Fruit fly (Drosophila melanogaster) whole organism, embryonic: ENCODE data around the gene pHCl-2.

Experiments
- Aef1 ChIP-seq: fragments of 200-800 bp; sonication (Bioruptor generic); IDR thresholded peaks from 3 replicates; pipeline ENCODE4 v1.3.6; 2022; ENCODE audit warnings: missing biosample characterization, missing genetic modification characterization
- B-H1 ChIP-seq: fragments of 200-800 bp; sonication (Bioruptor generic); IDR thresholded peaks from 3 replicates; pipeline ENCODE4 v1.3.6; 2022; ENCODE audit warnings: missing biosample characterization, missing genetic modification characterization
- BEAF-32 ChIP-seq: fragments of 200-800 bp; sonication (Bioruptor generic); optimal IDR thresholded peaks from 3 replicates; lab custom pipeline; 2017; ENCODE audit warnings: missing biosample characterization, missing genetic modification characterization, mild to moderate bottlenecking, moderate library complexity, missing genetic modification reagents
- CG10565 ChIP-seq: fragments of 200-800 bp; sonication (Bioruptor generic); optimal IDR thresholded peaks from 3 replicates; lab custom pipeline; 2016; ENCODE audit warnings: missing biosample characterization, mild to moderate bottlenecking, missing genetic modification characterization
- CG11398 ChIP-seq: fragments of 200-800 bp; sonication (Bioruptor generic); optimal IDR thresholded peaks from 2 replicates; lab custom pipeline; 2016; ENCODE audit warnings: missing biosample characterization, missing genetic modification characterization
- CG11695 ChIP-seq: fragments of 200-800 bp; sonication (Bioruptor generic); IDR thresholded peaks from 3 replicates; pipeline ENCODE4 v1.3.6; 2022; ENCODE audit warnings: missing biosample characterization, missing genetic modification characterization
- CG13287 ChIP-seq: fragments of 200-800 bp; sonication (Bioruptor generic); IDR thresholded peaks from 2 replicates; pipeline ENCODE4 v1.3.6; 2022; ENCODE audit warnings: missing biosample characterization, missing genetic modification characterization; ENCODE audit not compliant: partially characterized antibody
- CG13296 ChIP-seq: fragments of 200-800 bp; sonication (Bioruptor generic); optimal IDR thresholded peaks from 3 replicates; lab custom pipeline; 2018; ENCODE audit warnings: missing biosample characterization, mild to moderate bottlenecking, missing genetic modification characterization
- CG13894 ChIP-seq: fragments of 200-800 bp; sonication (Bioruptor generic); optimal IDR thresholded peaks from 3 replicates; lab custom pipeline; 2018; ENCODE audit warnings: missing biosample characterization, mild to moderate bottlenecking, missing genetic modification characterization, moderate library complexity
- CG14710 ChIP-seq: fragments of 200-800 bp; sonication (Bioruptor generic); optimal IDR thresholded peaks from 3 replicates; lab custom pipeline; 2019; ENCODE audit warnings: missing biosample characterization, mild to moderate bottlenecking, missing genetic modification characterization, moderate library complexity
- CG1602 ChIP-seq: fragments of 200-800 bp; sonication (Bioruptor generic); optimal IDR thresholded peaks from 3 replicates; lab custom pipeline; 2016; ENCODE audit warnings: missing biosample characterization, missing genetic modification characterization
- CG18599 ChIP-seq: fragments of 200-800 bp; sonication (Bioruptor generic); optimal IDR thresholded peaks from 3 replicates; lab custom pipeline; 2017; ENCODE audit warnings: missing biosample characterization, missing genetic modification characterization, mild to moderate bottlenecking, moderate library complexity, missing genetic modification reagents
- CG2875 ChIP-seq: fragments of 200-800 bp; sonication (Bioruptor generic); optimal IDR thresholded peaks from 2 replicates; lab custom pipeline; 2017; ENCODE audit warnings: missing biosample characterization, mild to moderate bottlenecking, missing genetic modification characterization, missing genetic modification reagents
- CG3065 ChIP-seq: fragments of 200-800 bp; sonication (Bioruptor generic); optimal IDR thresholded peaks from 2 replicates; lab custom pipeline; 2016; ENCODE audit warnings: missing biosample characterization, missing genetic modification characterization
- CG32532 ChIP-seq: fragments of 200-800 bp; sonication (Bioruptor generic); IDR thresholded peaks from 2 replicates; pipeline ENCODE4 v1.3.6; 2022; ENCODE audit warnings: missing biosample characterization, missing genetic modification characterization
- CG4360 ChIP-seq: fragments of 200-800 bp; sonication (Bioruptor generic); IDR thresholded peaks from 2 replicates; pipeline ENCODE4 v1.3.6; 2022; ENCODE audit warnings: missing biosample characterization, missing genetic modification characterization
- CG43689 ChIP-seq: fragments of 200-800 bp; sonication (Bioruptor generic); IDR thresholded peaks from 2 replicates; pipeline ENCODE4 v1.3.6; 2022; ENCODE audit warnings: missing biosample characterization, missing genetic modification characterization
- CG4424 ChIP-seq: fragments of 200-800 bp; sonication (Bioruptor generic); optimal IDR thresholded peaks from 3 replicates; lab custom pipeline; 2016; ENCODE audit warnings: missing biosample characterization, missing genetic modification characterization
- CG6175 ChIP-seq: fragments of 200-800 bp; sonication (Bioruptor generic); IDR thresholded peaks from 3 replicates; pipeline ENCODE4 v1.3.6; 2022; ENCODE audit warnings: missing biosample characterization, missing genetic modification characterization
- CG6854 ChIP-seq: fragments of 200-800 bp; sonication (Bioruptor generic); optimal IDR thresholded peaks from 3 replicates; lab custom pipeline; 2017; ENCODE audit warnings: missing biosample characterization, mild to moderate bottlenecking, missing genetic modification characterization
- CG8765 ChIP-seq: fragments of 200-800 bp; sonication (Bioruptor generic); IDR thresholded peaks from 2 replicates; pipeline ENCODE4 v1.3.6; 2022; ENCODE audit warnings: missing biosample characterization, missing genetic modification characterization
- CkIIα-i1 ChIP-seq: fragments of 200-800 bp; sonication (Bioruptor generic); IDR thresholded peaks from 2 replicates; pipeline ENCODE4 v1.3.6; 2022; ENCODE audit warnings: missing biosample characterization, missing genetic modification characterization
- D19A ChIP-seq: fragments of 200-800 bp; optimal IDR thresholded peaks from 3 replicates; lab custom pipeline; 2019; ENCODE audit warnings: missing biosample characterization, mild to moderate bottlenecking, missing genetic modification characterization, moderate library complexity
- Deaf1 ChIP-seq: fragments of 200-800 bp; optimal IDR thresholded peaks from 3 replicates; lab custom pipeline; 2019; ENCODE audit warnings: missing biosample characterization, mild to moderate bottlenecking, missing genetic modification characterization, moderate library complexity
- Dll ChIP-seq: fragments of 200-800 bp; sonication (Bioruptor generic); IDR thresholded peaks from 4 replicates; pipeline ENCODE4 v1.3.6; 2022; ENCODE audit warnings: missing biosample characterization, missing genetic modification characterization; ENCODE audit not compliant: partially characterized antibody
- HLHmδ ChIP-seq: fragments of 200-800 bp; sonication (Bioruptor generic); optimal IDR thresholded peaks from 2 replicates; lab custom pipeline; 2018; ENCODE audit warnings: missing biosample characterization, mild to moderate bottlenecking, missing genetic modification characterization, moderate library complexity
- MTF-1 ChIP-seq: fragments of 200-800 bp; sonication (Bioruptor generic); optimal IDR thresholded peaks from 2 replicates; lab custom pipeline; 2018; ENCODE audit warnings: missing biosample characterization, mild to moderate bottlenecking, missing genetic modification characterization, borderline replicate concordance
- Med ChIP-seq: fragments of 200-800 bp; sonication (Bioruptor generic); peaks from one replicate; lab custom pipeline; 2016; ENCODE audit warnings: missing biosample characterization, missing genetic modification characterization, mild to moderate bottlenecking, inconsistent platforms, moderate library complexity
- Nf-YB ChIP-seq: fragments of 200-800 bp; sonication (Bioruptor generic); optimal IDR thresholded peaks from 3 replicates; lab custom pipeline; 2019; ENCODE audit warnings: missing biosample characterization, mild to moderate bottlenecking, missing genetic modification characterization, moderate library complexity
- Opbp ChIP-seq: fragments of 200-800 bp; sonication (Bioruptor generic); IDR thresholded peaks from 3 replicates; pipeline ENCODE4 v1.3.6; 2022; ENCODE audit warnings: missing biosample characterization, missing genetic modification characterization; ENCODE audit not compliant: partially characterized antibody
- Ptx1 ChIP-seq: fragments of 200-800 bp; sonication (Bioruptor generic); IDR thresholded peaks from 2 replicates; pipeline ENCODE4 v1.3.6; 2022; ENCODE audit warnings: missing biosample characterization, missing genetic modification characterization
- Ravus ChIP-seq: fragments of 200-800 bp; sonication (Bioruptor generic); IDR thresholded peaks from 2 replicates; pipeline ENCODE4 v1.3.6; 2022; ENCODE audit warnings: missing biosample characterization, missing genetic modification characterization
- Trl ChIP-seq, 3 experiments: fragments of >200 bp in 2 of 3; fragments of 200-800 bp in 1 of 3; sonication (Bioruptor generic) in 1 of 3; optimal IDR thresholded peaks; 2 replicates in 1 of 3; 3 replicates in 2 of 3; lab custom pipeline; 2016 to 2017; ENCODE audit warnings: missing biosample characterization in 1 of 3, missing genetic modification characterization in 1 of 3
- bsh ChIP-seq, 2 experiments: fragments of 200-800 bp; sonication (Bioruptor generic); optimal IDR thresholded peaks; 2 replicates each; lab custom pipeline; 2017 to 2018; ENCODE audit warnings: mild to moderate bottlenecking in 2 of 2, missing biosample characterization in 2 of 2, missing genetic modification characterization in 2 of 2, moderate library complexity in 1 of 2
- cas ChIP-seq: fragments of 200-800 bp; sonication (Bioruptor generic); IDR thresholded peaks from 2 replicates; pipeline ENCODE4 v1.3.6; 2022; ENCODE audit warnings: missing biosample characterization, missing genetic modification characterization
- croc ChIP-seq: fragments of 200-800 bp; sonication (Bioruptor generic); conservative IDR thresholded peaks from 3 replicates; pipeline ENCODE4 v1.3.6; 2022; ENCODE audit warnings: missing biosample characterization, missing genetic modification characterization
- cwo ChIP-seq: fragments of 200-800 bp; sonication (Bioruptor generic); optimal IDR thresholded peaks from 3 replicates; lab custom pipeline; 2017; ENCODE audit warnings: missing biosample characterization, missing genetic modification characterization, mild to moderate bottlenecking, moderate library complexity, missing genetic modification reagents
- dimm ChIP-seq: fragments of 200-800 bp; sonication (Bioruptor generic); IDR thresholded peaks from 2 replicates; pipeline ENCODE4 v1.3.6; 2022; ENCODE audit warnings: missing biosample characterization, missing genetic modification characterization
- disco-r ChIP-seq: fragments of 200-800 bp; sonication (Bioruptor generic); optimal IDR thresholded peaks from 2 replicates; lab custom pipeline; 2016; ENCODE audit warnings: missing biosample characterization, missing genetic modification characterization
- eyg ChIP-seq: fragments of 200-800 bp; sonication (Bioruptor generic); optimal IDR thresholded peaks from 3 replicates; lab custom pipeline; 2016; ENCODE audit warnings: missing biosample characterization, missing genetic modification characterization
- fd102C ChIP-seq: fragments of 200-800 bp; sonication (Bioruptor generic); optimal IDR thresholded peaks from 2 replicates; lab custom pipeline; 2018; ENCODE audit warnings: missing biosample characterization, mild to moderate bottlenecking, missing genetic modification characterization, moderate library complexity
- fru ChIP-seq: fragments of >200 bp; optimal IDR thresholded peaks from 2 replicates; lab custom pipeline; 2017
- hbn ChIP-seq: fragments of 200-800 bp; sonication (Bioruptor generic); IDR thresholded peaks from 2 replicates; pipeline ENCODE4 v1.3.6; 2022; ENCODE audit warnings: missing biosample characterization, missing genetic modification characterization; ENCODE audit not compliant: partially characterized antibody
- kni ChIP-seq: fragments of 200-800 bp; sonication (Bioruptor generic); optimal IDR thresholded peaks from 3 replicates; lab custom pipeline; 2017; ENCODE audit warnings: mild to moderate bottlenecking, missing biosample characterization, missing genetic modification reagents, missing genetic modification characterization
- mam ChIP-seq: fragments of 200-800 bp; sonication (Bioruptor generic); optimal IDR thresholded peaks from 3 replicates; lab custom pipeline; 2016; ENCODE audit warnings: missing biosample characterization, missing genetic modification characterization
- mld ChIP-seq: fragments of 200-800 bp; sonication (Bioruptor generic); IDR thresholded peaks from 3 replicates; pipeline ENCODE4 v1.3.6; 2022; ENCODE audit warnings: missing biosample characterization, missing genetic modification characterization; ENCODE audit not compliant: partially characterized antibody
- tup ChIP-seq: fragments of 200-800 bp; sonication (Bioruptor generic); optimal IDR thresholded peaks from 2 replicates; lab custom pipeline; 2016; ENCODE audit warnings: missing biosample characterization, mild to moderate bottlenecking, missing genetic modification characterization, moderate library complexity

pHCl-2 gene

DNA sequence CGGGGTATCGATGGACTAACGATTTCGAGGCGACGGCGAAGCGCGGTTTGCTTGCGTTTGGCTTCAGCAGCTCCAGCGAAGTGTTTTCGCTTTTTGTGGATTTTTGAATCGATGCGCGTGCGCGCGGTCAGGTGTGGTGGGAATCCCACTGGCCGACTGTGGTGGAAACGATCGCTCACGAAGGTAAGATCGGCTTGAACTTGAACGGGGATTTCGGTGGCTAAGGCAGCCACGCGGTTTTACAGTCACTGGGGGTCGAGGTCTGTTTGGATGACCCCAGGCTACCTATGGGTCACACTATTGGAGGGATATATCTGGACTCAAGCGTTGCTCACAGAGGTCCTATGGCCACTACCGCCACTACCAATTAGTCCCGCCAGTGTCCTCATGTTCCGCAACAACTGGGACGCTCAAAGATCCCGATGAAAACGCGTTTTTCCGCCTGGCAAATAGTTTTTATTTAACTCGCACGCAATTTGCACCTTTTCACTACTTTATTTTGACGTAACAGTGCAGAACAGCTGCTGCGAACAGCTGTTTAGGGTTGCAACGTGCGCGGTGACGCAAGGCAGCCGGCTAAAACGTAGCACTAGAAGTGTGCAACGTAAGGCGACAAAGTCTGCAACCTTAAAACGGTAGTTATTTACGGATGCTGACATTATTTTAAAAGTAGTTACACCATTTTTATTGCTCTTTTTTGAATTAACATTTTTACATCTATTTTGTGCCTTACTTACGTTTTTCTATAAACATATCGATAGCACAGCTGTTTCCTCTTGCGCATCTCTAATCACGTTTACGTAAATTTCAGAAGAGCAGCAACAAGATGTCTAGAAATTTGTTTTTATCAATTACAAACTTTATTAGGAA lies 52.9 kb downstream of the pHCl-2 start, which contains the start of the genes qless and mRpL32 (continued):
- TF ChIP-seq Trl (optimal IDR thresholded peaks at IDR 0.05; lab: Kevin White, UChicago) (no peak), Trl (GFP tag; optimal IDR thresholded peaks at IDR 0.05; lab: Kevin White, UChicago) (peak; percentile 77), Aef1 (GFP tag; lab: Robert Waterston, UW) (peak; percentile 65), CkIIα-i1 (no peak), CG11398 (GFP tag; lab: Kevin White, UChicago) (no peak), CG43689 (peak; percentile 13; the same call in 1 of the 2 replicates), cas (GFP tag; lab: Robert Waterston, UW) (peak; percentile 52; the same call in 1 of the 2 replicates), CG4424 (GFP tag; lab: Kevin White, UChicago) (peak; percentile 76), MTF-1 (GFP tag; lab: Kevin White, UChicago) (no peak), HLHmδ (GFP tag; lab: Kevin White, UChicago) (peak; percentile 2), fd102C (GFP tag; lab: Kevin White, UChicago) (no peak), B-H1 (GFP tag; lab: Robert Waterston, UW) (peak; percentile 80), CG8765 (GFP tag; lab: Robert Waterston, UW) (peak; percentile 69), mam (GFP tag; lab: Kevin White, UChicago) (peak; percentile 78), CG13894 (tag; lab: Kevin White, UChicago) (no peak), CG11695 (peak; percentile 78; the same call in 2 of the 3 replicates), Deaf1 (tag; lab: Kevin White, UChicago) (peak; percentile 94), Nf-YB (GFP tag; lab: Kevin White, UChicago) (no peak), CG18599 (peak; percentile 55), tup (no peak), mld (GFP tag; lab: Robert Waterston, UW) (no peak), CG13287 (GFP tag; lab: Robert Waterston, UW) (peak; percentile 93), CG10565 (GFP tag; lab: Kevin White, UChicago) (peak; percentile 20), CG32532 (peak; percentile 85), BEAF-32 (GFP tag; lab: Kevin White, UChicago) (peak; percentile 82), croc (peak; percentile 71), CG4360 (GFP tag; lab: Robert Waterston, UW) (peak; percentile 47), kni (GFP tag; lab: Kevin White, UChicago) (peak; percentile 24), Dll (GFP tag; lab: Robert Waterston, UW) (peak; percentile 92), eyg (GFP tag; lab: Kevin White, UChicago) (peak; percentile 42), CG2875 (GFP tag; lab: Kevin White, UChicago) (no peak), Med (GFP tag; lab: Kevin White, UChicago) (peak; percentile 94), cwo (GFP tag; lab: Kevin White, UChicago) (no peak), Opbp (GFP tag; lab: Robert Waterston, UW) (peak; percentile 24; the same call in 1 of the 3 replicates), disco-r (GFP tag; lab: Kevin White, UChicago) (no peak), Ravus (GFP tag; lab: Robert Waterston, UW) (no peak; the same call in 1 of the 2 replicates), fru (lab: Kevin White, UChicago) (no peak), CG13296 (GFP tag; lab: Kevin White, UChicago) (peak; percentile 49), D19A (tag; lab: Kevin White, UChicago) (no peak), CG3065 (no peak), bsh (GFP tag; optimal IDR thresholded peaks at IDR 0.05; lab: Kevin White, UChicago) (peak in 1 of 2 experiments; percentile 29), hbn (GFP tag; lab: Robert Waterston, UW) (peak; percentile 70; the same call in 1 of the 2 replicates), CG1602 (peak; percentile 8), CG6175 (GFP tag; lab: Robert Waterston, UW) (no peak), CG6854 (GFP tag; lab: Kevin White, UChicago) (no peak), dimm (GFP tag; lab: Robert Waterston, UW) (no peak; the same call in 1 of the 2 replicates), CG14710 (peak; percentile 74), Ptx1 (peak; percentile 86)
